Fruit fly (Drosophila melanogaster): Measurements from ENCODE around the gene Ptpa.

Ptpa gene

DNA sequence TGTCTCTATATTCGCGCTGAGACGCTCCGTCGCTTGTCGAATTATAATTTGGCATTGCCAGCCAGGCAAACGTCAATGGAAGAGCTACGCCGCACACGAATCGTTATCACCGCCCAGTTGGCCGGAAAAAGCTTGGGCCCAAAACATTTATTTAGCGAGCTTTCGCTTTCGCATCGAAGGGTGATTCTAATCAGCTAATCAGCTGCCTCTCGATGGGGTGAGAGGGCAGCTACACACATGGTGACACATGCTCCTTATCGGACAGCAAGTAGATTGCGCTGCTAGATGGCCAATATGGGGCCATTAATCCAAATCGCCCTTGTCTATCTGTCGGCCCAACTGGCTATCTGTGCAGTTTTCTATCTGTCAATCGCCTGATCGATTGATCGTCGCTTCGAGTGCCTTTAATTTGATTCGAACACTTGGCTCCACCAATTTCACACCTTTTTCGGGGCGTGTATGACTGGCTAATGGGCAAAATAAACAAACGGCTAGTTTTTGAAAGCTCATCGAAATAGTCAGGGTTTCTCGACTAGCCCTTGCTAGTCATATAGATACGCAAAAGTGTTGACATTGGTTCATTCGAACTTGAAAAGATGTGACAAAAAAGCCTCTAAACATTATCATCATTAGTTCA, 10.6 kb upstream of the Ptpa start:
- TF ChIP-seq CG31224 (GFP tag; IDR thresholded peaks at IDR 0.05) (no peak), exex (tag; optimal IDR thresholded peaks at IDR 0.05) (peak; percentile 98), CG10462 (GFP tag; optimal IDR thresholded peaks at IDR 0.05) (no peak), CG10543 (GFP tag; optimal IDR thresholded peaks at IDR 0.05) (peak; percentile 38), CG7357 (GFP tag; IDR thresholded peaks at IDR 0.05) (no peak), CG11456 (GFP tag; IDR thresholded peaks at IDR 0.05) (no peak), GATAe (GFP tag; conservative IDR thresholded peaks at IDR 0.05) (peak; percentile 79), hb (GFP tag; IDR thresholded peaks at IDR 0.05; ENCODE audit: partially characterized antibody) (no peak), CG11560 (tag; IDR thresholded peaks at IDR 0.05) (no peak), sug (tag; optimal IDR thresholded peaks at IDR 0.05) (peak; percentile 96), CG18599 (GFP tag; optimal IDR thresholded peaks at IDR 0.05) (peak; percentile 31), unpg (GFP tag; optimal IDR thresholded peaks at IDR 0.05) (no peak), CG32767 (GFP tag; IDR thresholded peaks at IDR 0.05) (no peak), ro (GFP tag; IDR thresholded peaks at IDR 0.05) (no peak), CG6813 (GFP tag; optimal IDR thresholded peaks at IDR 0.05) (no peak), CG18619 (GFP tag; optimal IDR thresholded peaks at IDR 0.05) (no peak), Sin3A (optimal IDR thresholded peaks at IDR 0.05) (no peak), CG7556 (GFP tag; optimal IDR thresholded peaks at IDR 0.05) (no peak), Kr (GFP tag; optimal IDR thresholded peaks at IDR 0.05) (no peak), h (optimal IDR thresholded peaks at IDR 0.05) (no peak), Deaf1 (tag; optimal IDR thresholded peaks at IDR 0.05) (no peak), CG17829 (tag; optimal IDR thresholded peaks at IDR 0.05) (no peak), sens (GFP tag) (no peak), CG10959 (GFP tag; IDR thresholded peaks at IDR 0.05) (no peak), CG4854 (GFP tag; optimal IDR thresholded peaks at IDR 0.05) (no peak), Ravus (GFP tag; IDR thresholded peaks at IDR 0.05) (no peak), eyg (GFP tag; optimal IDR thresholded peaks at IDR 0.05) (no peak), stwl (tag; optimal IDR thresholded peaks at IDR 0.05) (no peak), CG13624 (GFP tag; optimal IDR thresholded peaks at IDR 0.05) (no peak), cwo (GFP tag; optimal IDR thresholded peaks at IDR 0.05) (peak; percentile 61), CG42726 (GFP tag; IDR thresholded peaks at IDR 0.05; ENCODE audit: partially characterized antibody) (no peak), CG9215 (GFP tag; IDR thresholded peaks at IDR 0.05) (no peak), org-1 (GFP tag; optimal IDR thresholded peaks at IDR 0.05) (no peak), CG9437 (GFP tag; optimal IDR thresholded peaks at IDR 0.05) (no peak), D19A (tag; optimal IDR thresholded peaks at IDR 0.05) (no peak), CG4360 (GFP tag; IDR thresholded peaks at IDR 0.05) (no peak), CG8089 (GFP tag; optimal IDR thresholded peaks at IDR 0.05) (no peak), lab (GFP tag; optimal IDR thresholded peaks at IDR 0.05) (peak; percentile 67), Vsx1 (GFP tag; optimal IDR thresholded peaks at IDR 0.05) (peak; percentile 43), CTCF (GFP tag; optimal IDR thresholded peaks at IDR 0.05) (no peak), Lim3 (GFP tag; IDR thresholded peaks at IDR 0.05) (no peak), chm (GFP tag; IDR thresholded peaks at IDR 0.05) (no peak), gro (GFP tag; optimal IDR thresholded peaks at IDR 0.05) (peak; percentile 43), al (GFP tag; IDR thresholded peaks at IDR 0.05) (no peak), Lpt (GFP tag; optimal IDR thresholded peaks at IDR 0.05) (no peak), unc-4 (GFP tag; IDR thresholded peaks at IDR 0.05; ENCODE audit: partially characterized antibody) (no peak), tx (GFP tag; optimal IDR thresholded peaks at IDR 0.05) (no peak), CG10366 (GFP tag; IDR thresholded peaks at IDR 0.05) (no peak), ATbp (GFP tag; optimal IDR thresholded peaks at IDR 0.05) (no peak), CG8478 (optimal IDR thresholded peaks at IDR 0.05) (no peak), vnd (GFP tag; IDR thresholded peaks at IDR 0.05; ENCODE audit: partially characterized antibody) (no peak), ap (GFP tag; IDR thresholded peaks at IDR 0.05) (no peak), CG10431 (GFP tag; optimal IDR thresholded peaks at IDR 0.05) (no peak)
